Fruit fly (Drosophila melanogaster) S2 (cell line): ENCODE measurements around the gene Cyp305a1.

Experiments
- CG8478 ChIP-seq: fragments of >200 bp; optimal IDR thresholded peaks from 2 replicates; lab custom pipeline; 2018
- CTCF ChIP-seq, 2 experiments: fragments of >200 bp; optimal IDR thresholded peaks; 2 replicates each; lab custom pipeline; 2018

dm6 chr3L:19777279-19777960, 35.7 kb downstream of the Cyp305a1 start:
- TF ChIP-seq CTCF (optimal IDR thresholded peaks at IDR 0.05; lab: Kevin White, UChicago): no peak
- TF ChIP-seq CG8478 (lab: Kevin White, UChicago): no peak
